Worm (Caenorhabditis elegans): ENCODE measurements around the gene glb-17.
A peak's percentile ranks its signal among the peaks of the same experiment; 100 is the strongest.

Gene glb-17

ce11 chrX:9584333-9584732 lies 7.5 kb upstream of the glb-17 start, which contains the start of gene gpx-5 (continued):
- peak; percentile 42 for TF ChIP-seq nhr-71 (tag; optimal IDR thresholded peaks at IDR 0.05)
- TF ChIP-seq lin-13 (GFP tag; optimal IDR thresholded peaks at IDR 0.05) = no peak
- TF ChIP-seq fkh-8 (tag; optimal IDR thresholded peaks at IDR 0.05) = no peak
- TF ChIP-seq snu-23 (GFP tag; optimal IDR thresholded peaks at IDR 0.05) = peak; percentile 51
- TF ChIP-seq nhr-20 (tag; optimal IDR thresholded peaks at IDR 0.05) = peak; percentile 57
- no peak for TF ChIP-seq nhr-90 (tag; optimal IDR thresholded peaks at IDR 0.05; ENCODE audit: poor library complexity)
- TF ChIP-seq zip-4 (GFP tag; optimal IDR thresholded peaks at IDR 0.05) = no peak

ce11 chrX:9568574-9568973 lies 8.3 kb downstream of the glb-17 start:
- no peak for TF ChIP-seq efl-1 (optimal IDR thresholded peaks at IDR 0.05)
- peak in 1 of 2 experiments; percentile 71 for TF ChIP-seq efl-1 (GFP tag; optimal IDR thresholded peaks at IDR 0.05 in 1 of 2)
- no peak for TF ChIP-seq nhr-47 (tag; optimal IDR thresholded peaks at IDR 0.05)
- no peak for TF ChIP-seq C34B4.2 (tag; optimal IDR thresholded peaks at IDR 0.05)
- no peak for TF ChIP-seq unc-98 (GFP tag; IDR thresholded peaks at IDR 0.05)
- peak; percentile 67 for TF ChIP-seq elt-2 (tag; optimal IDR thresholded peaks at IDR 0.05)
- TF ChIP-seq lin-35 (GFP tag; optimal IDR thresholded peaks at IDR 0.05) = peak in 1 of 2 experiments; percentile 3
- TF ChIP-seq tbx-2 (tag; optimal IDR thresholded peaks at IDR 0.05) = no peak
- TF ChIP-seq nhr-90 (tag; optimal IDR thresholded peaks at IDR 0.05; ENCODE audit: poor library complexity) = no peak
- TF ChIP-seq lin-15B (tag; optimal IDR thresholded peaks at IDR 0.05) = no peak
- no peak for TF ChIP-seq nhr-77 (tag; optimal IDR thresholded peaks at IDR 0.05)

- no peak for TF ChIP-seq lsy-2 (tag; optimal IDR thresholded peaks at IDR 0.05)
- TF ChIP-seq C34B4.2 (tag; optimal IDR thresholded peaks at IDR 0.05) = no peak
- no peak for TF ChIP-seq nhr-77 (tag; optimal IDR thresholded peaks at IDR 0.05)
- TF ChIP-seq isw-1 (GFP tag; IDR thresholded peaks at IDR 0.05) = no peak
Observed at ce11 chrX:9566429-9566828, 10.4 kb downstream of the glb-17 start, which contains the start of gene F49E2.2. Gene F49E2.2, plus strand, starts transcription at chrX:9566729.

ce11 chrX:9565881-9566280 lies 10.9 kb downstream of the glb-17 start, which contains the start of gene moc-5:
Gene moc-5, minus strand, starts transcription at chrX:9565981.
- TF ChIP-seq nhr-11 (tag; optimal IDR thresholded peaks at IDR 0.05) (no peak), lin-13 (GFP tag; optimal IDR thresholded peaks at IDR 0.05) (no peak), nhr-71 (tag; optimal IDR thresholded peaks at IDR 0.05) (no peak), nhr-47 (tag; optimal IDR thresholded peaks at IDR 0.05) (no peak), unc-62 (GFP tag; optimal IDR thresholded peaks at IDR 0.05) (no peak), ama-1 (optimal IDR thresholded peaks at IDR 0.05) (no peak), ces-1 (GFP tag; optimal IDR thresholded peaks at IDR 0.05) (no peak), aly-2 (tag; optimal IDR thresholded peaks at IDR 0.05) (no peak), elt-2 (tag; optimal IDR thresholded peaks at IDR 0.05) (no peak), nhr-76 (tag; optimal IDR thresholded peaks at IDR 0.05) (no peak), nhr-90 (tag; optimal IDR thresholded peaks at IDR 0.05; ENCODE audit: poor library complexity) (no peak), tlp-1 (tag; optimal IDR thresholded peaks at IDR 0.05) (no peak), nhr-20 (tag; optimal IDR thresholded peaks at IDR 0.05) (no peak), aha-1 (tag; optimal IDR thresholded peaks at IDR 0.05) (no peak), ceh-90 (tag; optimal IDR thresholded peaks at IDR 0.05) (no peak), fkh-10 (GFP tag; optimal IDR thresholded peaks at IDR 0.05) (no peak), unc-130 (tag; optimal IDR thresholded peaks at IDR 0.05) (no peak), lin-35 (GFP tag; optimal IDR thresholded peaks at IDR 0.05) (no peak)

ce11 chrX:9560931-9561330 lies 15.9 kb downstream of the glb-17 start:
- TF ChIP-seq pag-3 (tag; optimal IDR thresholded peaks at IDR 0.05; ENCODE audit: borderline replicate concordance, insufficient read depth) (no peak), nhr-71 (tag; optimal IDR thresholded peaks at IDR 0.05) (peak; percentile 62), aly-2 (tag; optimal IDR thresholded peaks at IDR 0.05) (no peak), nhr-19 (GFP tag; conservative IDR thresholded peaks at IDR 0.05) (peak; percentile 54), mef-2 (tag; optimal IDR thresholded peaks at IDR 0.05) (no peak), nhr-76 (tag; optimal IDR thresholded peaks at IDR 0.05) (no peak), nhr-11 (tag; optimal IDR thresholded peaks at IDR 0.05) (no peak), snu-23 (GFP tag; optimal IDR thresholded peaks at IDR 0.05) (peak; percentile 17), lin-15B (tag; optimal IDR thresholded peaks at IDR 0.05) (no peak), ceh-90 (tag; optimal IDR thresholded peaks at IDR 0.05) (no peak), unc-130 (tag; optimal IDR thresholded peaks at IDR 0.05) (no peak), lsy-2 (tag; optimal IDR thresholded peaks at IDR 0.05) (no peak), nhr-237 (tag; optimal IDR thresholded peaks at IDR 0.05) (no peak), jun-1 (tag; optimal IDR thresholded peaks at IDR 0.05) (no peak), lin-14 (GFP tag; optimal IDR thresholded peaks at IDR 0.05) (peak; percentile 7), sptf-1 (tag; optimal IDR thresholded peaks at IDR 0.05) (no peak), tbx-2 (tag; optimal IDR thresholded peaks at IDR 0.05) (no peak), lin-39 (tag; optimal IDR thresholded peaks at IDR 0.05) (no peak), dsc-1 (tag; optimal IDR thresholded peaks at IDR 0.05) (peak; percentile 7), elt-3 (tag; optimal IDR thresholded peaks at IDR 0.05) (no peak), fkh-8 (tag; optimal IDR thresholded peaks at IDR 0.05) (no peak), nhr-20 (tag; optimal IDR thresholded peaks at IDR 0.05) (peak; percentile 34), efl-1 (optimal IDR thresholded peaks at IDR 0.05) (no peak), efl-1 (GFP tag; optimal IDR thresholded peaks at IDR 0.05 in 1 of 2) (peak in 1 of 2 experiments; percentile 12), unc-30 (tag; optimal IDR thresholded peaks at IDR 0.05) (no peak), ces-1 (GFP tag; optimal IDR thresholded peaks at IDR 0.05) (no peak), unc-62 (GFP tag; optimal IDR thresholded peaks at IDR 0.05) (no peak), nhr-85 (tag) (no peak)
